Worm (Caenorhabditis elegans) whole organism, L4 larva: ENCODE data around the gene srw-102.

ENCODE experiments used
- F49E8.2 ChIP-seq: sonication (generic microtip); optimal IDR thresholded peaks from 2 replicates; lab custom pipeline; 2016; ENCODE audit warnings: missing compliant biosample characterization, mild to moderate bottlenecking, missing genetic modification characterization, borderline replicate concordance
- R02D3.7 ChIP-seq: fragments of 150-350 bp; sonication (generic microtip); optimal IDR thresholded peaks from 3 replicates; lab custom pipeline; 2014; ENCODE audit warnings: missing biosample characterization, missing genetic modification characterization
- aly-2 ChIP-seq: sonication (generic microtip); optimal IDR thresholded peaks from 2 replicates; lab custom pipeline; 2018; ENCODE audit warnings: missing biosample characterization, missing genetic modification characterization
- ces-1 ChIP-seq: fragments of 150-350 bp; sonication (generic microtip); optimal IDR thresholded peaks from 4 replicates; lab custom pipeline; 2014; ENCODE audit warnings: missing biosample characterization, missing genetic modification reagents, missing genetic modification characterization
- egl-27 ChIP-seq: sonication (generic microtip); optimal IDR thresholded peaks from 3 replicates; lab custom pipeline; 2017; ENCODE audit warnings: missing biosample characterization, missing genetic modification reagents, missing genetic modification characterization
- mep-1 ChIP-seq: fragments of 150-350 bp; sonication (generic microtip); optimal IDR thresholded peaks from 3 replicates; lab custom pipeline; 2014; ENCODE audit warnings: missing biosample characterization, missing genetic modification characterization
- nhr-10 ChIP-seq: fragments of 150-350 bp; optimal IDR thresholded peaks from 2 replicates; lab custom pipeline; 2014; ENCODE audit warnings: missing biosample characterization, missing genetic modification characterization
- nhr-48 ChIP-seq: sonication (generic microtip); optimal IDR thresholded peaks from 2 replicates; lab custom pipeline; 2016; ENCODE audit warnings: mild to moderate bottlenecking, missing genetic modification characterization, missing compliant biosample characterization
- set-16 ChIP-seq: fragments of 200-800 bp; sonication (Bioruptor generic); IDR thresholded peaks from 2 replicates; pipeline ENCODE4 v1.3.6; 2022; ENCODE audit warnings: missing genetic modification reagents, missing genetic modification characterization, missing compliant biosample characterization
- skn-1 ChIP-seq: fragments of 150-350 bp; optimal IDR thresholded peaks from 2 replicates; lab custom pipeline; 2014; ENCODE audit warnings: missing biosample characterization, missing genetic modification characterization
- spr-1 ChIP-seq: sonication (generic microtip); optimal IDR thresholded peaks from 2 replicates; lab custom pipeline; 2016; ENCODE audit warnings: mild to moderate bottlenecking, missing genetic modification characterization, missing compliant biosample characterization

DNA sequence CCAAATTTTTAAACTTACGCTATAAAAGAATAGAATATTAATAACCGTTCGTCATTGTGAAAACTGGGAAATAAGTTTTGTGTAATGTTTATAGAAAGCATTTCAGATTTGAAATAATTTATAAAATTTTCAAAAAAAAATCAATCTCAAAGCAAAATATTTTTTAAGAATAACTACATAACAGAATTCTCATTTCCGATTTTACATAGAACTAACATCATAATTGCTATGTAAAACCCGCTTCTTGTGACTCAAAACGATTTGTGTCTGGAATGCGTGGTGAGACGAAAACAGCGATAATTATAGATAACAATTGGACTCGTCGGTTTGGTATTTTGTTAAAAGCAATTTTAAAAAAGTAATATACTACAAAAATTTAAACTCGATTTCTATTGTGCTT is 39.3 kb upstream of the srw-102 start, which contains the start of gene srw-91:
- TF ChIP-seq aly-2 (tag; lab: Kevin White, UChicago) (no peak), nhr-10 (tag; lab: Kevin White, UChicago) (no peak), mep-1 (no peak), ces-1 (GFP tag; lab: Kevin White, UChicago) (no peak), egl-27 (tag; lab: Kevin White, UChicago) (no peak), set-16 (GFP tag; lab: Robert Waterston, UW) (no peak), nhr-48 (no peak), F49E8.2 (tag; lab: Kevin White, UChicago) (no peak), skn-1 (no peak), spr-1 (tag; lab: Kevin White, UChicago) (no peak), R02D3.7 (tag; lab: Kevin White, UChicago) (no peak)
